Worm (Caenorhabditis elegans): Measurements from ENCODE around the gene pgp-10.

DNA sequence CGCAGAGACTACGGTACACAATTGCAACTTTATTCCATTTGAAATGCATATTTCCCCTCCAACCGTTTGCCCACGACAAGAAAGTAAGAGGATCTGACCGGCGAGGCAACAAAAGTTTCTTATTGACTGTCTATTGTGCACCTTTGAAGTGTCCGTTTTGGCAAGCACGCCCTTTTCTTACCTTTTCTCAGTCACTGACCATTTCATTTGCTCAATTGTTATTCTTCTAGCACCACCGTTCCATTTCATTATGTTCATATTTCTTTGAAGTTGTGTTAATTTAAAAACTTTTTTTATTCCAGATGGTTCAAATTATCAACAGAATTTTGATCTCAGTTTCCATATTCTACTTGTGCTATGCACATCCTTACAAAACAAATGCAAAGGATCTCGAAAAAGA is 52.6 kb downstream of the pgp-10 start, which contains the start of gene spp-22:
- TF ChIP-seq unc-62 (GFP tag; optimal IDR thresholded peaks at IDR 0.05) (no peak), nhr-25 (tag; optimal IDR thresholded peaks at IDR 0.05) (no peak), nhr-77 (tag; optimal IDR thresholded peaks at IDR 0.05) (no peak), nhr-11 (tag; optimal IDR thresholded peaks at IDR 0.05) (no peak), zag-1 (tag; optimal IDR thresholded peaks at IDR 0.05) (no peak), ZK546.5 (tag; optimal IDR thresholded peaks at IDR 0.05) (no peak), mdl-1 (tag; optimal IDR thresholded peaks at IDR 0.05) (no peak)
